Fruit fly (Drosophila melanogaster) whole organism, wandering third instar larva: Measurements from ENCODE around the gene CG12607.

Source experiments
- Dfd ChIP-seq: fragments of >200 bp; optimal IDR thresholded peaks from 2 replicates; lab custom pipeline; 2017; ENCODE audit warnings: missing biosample characterization, missing genetic modification characterization
- GATAd ChIP-seq: sonication (Bioruptor generic); optimal IDR thresholded peaks from 2 replicates; lab custom pipeline; 2016; ENCODE audit warnings: missing biosample characterization, missing genetic modification characterization
- Hr78 ChIP-seq: fragments of >200 bp; optimal IDR thresholded peaks from 2 replicates; lab custom pipeline; 2017; ENCODE audit warnings: missing biosample characterization, missing genetic modification characterization
- Myc ChIP-seq: fragments of >200 bp; optimal IDR thresholded peaks from 2 replicates; lab custom pipeline; 2017
- Vsx2 ChIP-seq: fragments of 200-300, 225-300 bp; sonication (Bioruptor generic); optimal IDR thresholded peaks from 2 replicates; lab custom pipeline; 2018; ENCODE audit warnings: missing biosample characterization, missing genetic modification characterization; ENCODE audit not compliant: partially characterized antibody
- dsf ChIP-seq: sonication (Bioruptor generic); optimal IDR thresholded peaks from 2 replicates; lab custom pipeline; 2016; ENCODE audit warnings: missing biosample characterization, missing genetic modification characterization, borderline replicate concordance

DNA sequence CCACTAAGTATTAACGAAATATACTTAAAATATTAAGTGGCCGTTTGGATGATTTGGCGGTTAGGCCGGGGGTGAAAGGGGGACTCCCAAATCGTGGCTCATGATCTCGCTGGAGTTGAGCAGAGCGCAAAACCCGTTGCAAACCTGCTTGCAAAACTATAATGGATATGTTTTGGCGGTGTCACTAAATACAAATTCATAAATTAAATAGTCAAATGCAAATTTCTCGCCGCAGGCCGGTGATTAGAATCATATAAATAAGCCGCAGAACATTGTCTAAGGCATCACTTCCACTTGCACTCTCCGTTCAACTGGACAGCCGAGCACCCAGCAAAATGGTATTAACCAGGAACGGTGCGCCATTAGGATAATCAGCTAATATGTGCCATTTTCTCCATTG, 36.1 kb downstream of the CG12607 start, which contains the start of gene CG11350:
- TF ChIP-seq Vsx2 (GFP tag; lab: Kevin White, UChicago) (no peak), GATAd (GFP tag; lab: Kevin White, UChicago) (no peak), dsf (no peak), Myc (lab: Kevin White, UChicago) (no peak), Hr78 (GFP tag; lab: Kevin White, UChicago) (no peak), Dfd (GFP tag; lab: Kevin White, UChicago) (no peak)
